Fruit fly (Drosophila melanogaster) whole organism, adult: ENCODE measurements around the gene NijC.
A peak's percentile ranks its signal among the peaks of the same experiment; 100 is the strongest.

Experiments
- CG12768 ChIP-seq: fragments of 200-800 bp; sonication (Bioruptor generic); optimal IDR thresholded peaks from 2 replicates; lab custom pipeline; 2017; ENCODE audit warnings: missing biosample characterization, missing genetic modification characterization, mild to moderate bottlenecking, moderate library complexity, missing genetic modification reagents
- CG14711 ChIP-seq: fragments of 200-800 bp; sonication (Bioruptor generic); optimal IDR thresholded peaks from 2 replicates; lab custom pipeline; 2018; ENCODE audit warnings: missing biosample characterization, mild to moderate bottlenecking, missing genetic modification characterization, moderate library complexity
- CG7045 ChIP-seq: fragments of 200-800 bp; sonication (Bioruptor generic); optimal IDR thresholded peaks from 2 replicates; lab custom pipeline; 2017; ENCODE audit warnings: missing biosample characterization, mild to moderate bottlenecking, missing genetic modification characterization
- Crg-1 ChIP-seq: fragments of 200-800 bp; sonication (Bioruptor generic); optimal IDR thresholded peaks from 2 replicates; lab custom pipeline; 2016; ENCODE audit warnings: missing biosample characterization, missing genetic modification characterization
- cic ChIP-seq: fragments of 200-800 bp; sonication (Bioruptor generic); optimal IDR thresholded peaks from 2 replicates; lab custom pipeline; 2017; ENCODE audit warnings: missing biosample characterization, mild to moderate bottlenecking, missing genetic modification characterization, moderate library complexity
- ovo ChIP-seq: fragments of 200-800 bp; sonication (Bioruptor generic); optimal IDR thresholded peaks from 2 replicates; lab custom pipeline; 2016; ENCODE audit warnings: missing biosample characterization, missing genetic modification characterization
- tj ChIP-seq: fragments of 200-800 bp; sonication (Bioruptor generic); optimal IDR thresholded peaks from 3 replicates; lab custom pipeline; 2017; ENCODE audit warnings: missing biosample characterization, mild to moderate bottlenecking, missing genetic modification characterization, moderate library complexity
- toe ChIP-seq: fragments of 200-800 bp; sonication (Bioruptor generic); optimal IDR thresholded peaks from 2 replicates; lab custom pipeline; 2016; ENCODE audit warnings: missing biosample characterization, missing genetic modification characterization

DNA sequence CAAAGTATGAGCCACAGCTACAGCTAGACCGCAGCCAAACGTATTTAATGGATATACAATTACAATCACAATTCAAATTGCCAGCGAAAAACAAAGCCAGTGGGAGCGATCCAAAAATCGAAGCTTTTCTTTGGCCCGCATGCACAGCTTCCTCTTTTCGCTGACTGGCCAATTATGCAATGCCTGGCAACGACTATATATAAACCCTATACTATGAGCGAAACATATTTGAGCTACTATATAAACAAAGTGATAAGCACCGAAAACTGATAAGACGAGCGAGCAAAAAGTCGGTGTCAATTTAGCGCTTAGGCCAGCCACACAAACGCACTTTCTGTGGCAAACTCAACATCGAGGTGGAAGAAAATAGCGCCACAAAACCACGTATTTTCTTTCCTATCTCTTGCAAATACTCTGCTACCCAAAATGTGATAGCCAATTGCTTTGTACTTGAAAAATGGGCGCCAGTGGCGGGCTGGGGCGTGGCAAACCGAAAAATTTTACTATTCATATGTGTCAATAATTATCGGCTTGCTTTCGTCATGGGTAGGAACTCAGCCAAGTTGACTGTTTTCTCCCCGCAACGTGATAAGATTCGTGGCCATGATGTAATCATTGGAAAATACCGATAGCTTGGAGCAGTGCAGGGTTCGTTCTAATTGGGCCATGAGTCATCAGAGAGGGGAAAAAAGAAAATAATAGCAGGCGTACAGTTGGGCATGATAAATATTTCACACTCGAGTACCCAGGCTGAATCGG lies 4.9 kb downstream of the NijC start:
- no peak for TF ChIP-seq toe (GFP tag; lab: Kevin White, UChicago)
- no peak for TF ChIP-seq Crg-1
- TF ChIP-seq CG14711 (tag; lab: Kevin White, UChicago) = no peak
- no peak for TF ChIP-seq ovo (GFP tag; lab: Kevin White, UChicago)
- TF ChIP-seq cic (GFP tag; lab: Kevin White, UChicago) = no peak
- no peak for TF ChIP-seq CG7045 (GFP tag; lab: Kevin White, UChicago)
- no peak for TF ChIP-seq CG12768 (GFP tag; lab: Kevin White, UChicago)
- peak; percentile 39 for TF ChIP-seq tj (GFP tag; lab: Kevin White, UChicago)
